Worm (Caenorhabditis elegans): ENCODE measurements around the gene Y54B9A.1.

ce11 chrV:9485508-9485907 is 46.2 kb upstream of the Y54B9A.1 start:
- TF ChIP-seq nhr-12 (tag; optimal IDR thresholded peaks at IDR 0.05) (no peak), lin-39 (tag; optimal IDR thresholded peaks at IDR 0.05) (no peak), isw-1 (GFP tag; IDR thresholded peaks at IDR 0.05) (no peak), rnt-1 (tag; optimal IDR thresholded peaks at IDR 0.05) (no peak), dpl-1 (GFP tag; optimal IDR thresholded peaks at IDR 0.05) (no peak), mdl-1 (tag; optimal IDR thresholded peaks at IDR 0.05) (no peak), nhr-11 (tag; optimal IDR thresholded peaks at IDR 0.05) (no peak)

Measured in whole organism, L1 larva.